Fruit fly (Drosophila melanogaster) whole organism, prepupa: ENCODE measurements around the gene CG3566.

ENCODE experiments used
- CG11294 ChIP-seq: fragments of 200-800 bp; sonication (Bioruptor generic); IDR thresholded peaks from 2 replicates; pipeline ENCODE4 v1.3.6; 2022; ENCODE audit warnings: missing biosample characterization, missing genetic modification characterization
- CG11762 ChIP-seq: fragments of 200-800 bp; sonication (Bioruptor generic); optimal IDR thresholded peaks from 3 replicates; lab custom pipeline; 2016; ENCODE audit warnings: missing biosample characterization, missing genetic modification characterization; ENCODE audit not compliant: insufficient read depth
- CG11902 ChIP-seq: fragments of 200-800 bp; sonication (Bioruptor generic); optimal IDR thresholded peaks from 3 replicates; lab custom pipeline; 2016; ENCODE audit warnings: missing biosample characterization, missing genetic modification characterization
- CG15336 ChIP-seq: fragments of 200-800 bp; sonication (Bioruptor generic); IDR thresholded peaks from 2 replicates; pipeline ENCODE4 v1.3.6; 2022; ENCODE audit warnings: missing biosample characterization, missing genetic modification characterization
- CG1621 ChIP-seq: fragments of 200-800 bp; sonication (Bioruptor generic); optimal IDR thresholded peaks from 3 replicates; lab custom pipeline; 2018; ENCODE audit warnings: missing biosample characterization, mild to moderate bottlenecking, missing genetic modification characterization
- CG16779 ChIP-seq: fragments of 200-800 bp; sonication (Bioruptor generic); optimal IDR thresholded peaks from 3 replicates; lab custom pipeline; 2017; ENCODE audit warnings: missing biosample characterization, mild to moderate bottlenecking, missing genetic modification characterization
- CG3032 ChIP-seq: fragments of 200-800 bp; optimal IDR thresholded peaks from 2 replicates; lab custom pipeline; 2019; ENCODE audit warnings: missing biosample characterization, mild to moderate bottlenecking, missing genetic modification characterization, moderate library complexity
- CG31627 ChIP-seq: fragments of 200-800 bp; sonication (Bioruptor generic); optimal IDR thresholded peaks from 3 replicates; lab custom pipeline; 2016; ENCODE audit warnings: missing biosample characterization, missing genetic modification characterization
- CG34406 ChIP-seq: fragments of 200-800 bp; sonication (Bioruptor generic); optimal IDR thresholded peaks from 3 replicates; lab custom pipeline; 2016; ENCODE audit warnings: missing biosample characterization, missing genetic modification characterization
- CG4318 ChIP-seq: fragments of 200-800 bp; sonication (Bioruptor generic); optimal IDR thresholded peaks from 3 replicates; lab custom pipeline; 2017; ENCODE audit warnings: missing biosample characterization, mild to moderate bottlenecking, missing genetic modification characterization
- CG6163 ChIP-seq: fragments of 200-800 bp; sonication (Bioruptor generic); IDR thresholded peaks from 3 replicates; pipeline ENCODE4 v1.3.6; 2022; ENCODE audit warnings: missing biosample characterization, missing genetic modification characterization
- CG6276 ChIP-seq: fragments of 200-800 bp; sonication (Bioruptor generic); optimal IDR thresholded peaks from 2 replicates; lab custom pipeline; 2017; ENCODE audit warnings: missing biosample characterization, mild to moderate bottlenecking, missing genetic modification characterization
- CG6792 ChIP-seq: fragments of 200-800 bp; sonication (Bioruptor generic); optimal IDR thresholded peaks from 3 replicates; lab custom pipeline; 2016; ENCODE audit warnings: missing biosample characterization, missing genetic modification characterization
- CG6808 ChIP-seq: fragments of 200-800 bp; sonication (Bioruptor generic); optimal IDR thresholded peaks from 3 replicates; lab custom pipeline; 2017; ENCODE audit warnings: missing biosample characterization, missing genetic modification characterization, mild to moderate bottlenecking, moderate library complexity, missing genetic modification reagents
- CG6854 ChIP-seq: fragments of 200-800 bp; sonication (Bioruptor generic); optimal IDR thresholded peaks from 2 replicates; lab custom pipeline; 2017; ENCODE audit warnings: missing biosample characterization, mild to moderate bottlenecking, missing genetic modification characterization
- CG8119 ChIP-seq: fragments of 200-800 bp; sonication (Bioruptor generic); IDR thresholded peaks from 3 replicates; pipeline ENCODE4 v1.3.6; 2022; ENCODE audit warnings: missing biosample characterization, missing genetic modification characterization
- CG8319 ChIP-seq: fragments of 200-800 bp; sonication (Bioruptor generic); optimal IDR thresholded peaks from 3 replicates; lab custom pipeline; 2016; ENCODE audit warnings: missing biosample characterization, missing genetic modification characterization
- CG9139 ChIP-seq: fragments of 200-800 bp; sonication (Bioruptor generic); optimal IDR thresholded peaks from 3 replicates; lab custom pipeline; 2017; ENCODE audit warnings: missing biosample characterization, mild to moderate bottlenecking, missing genetic modification characterization
- Ets21C ChIP-seq: fragments of 200-800 bp; sonication (Bioruptor generic); optimal IDR thresholded peaks from 3 replicates; lab custom pipeline; 2016; ENCODE audit warnings: missing biosample characterization, missing genetic modification characterization
- Ets96B ChIP-seq: fragments of 200-800 bp; optimal IDR thresholded peaks from 2 replicates; lab custom pipeline; 2019; ENCODE audit warnings: missing biosample characterization, mild to moderate bottlenecking, missing genetic modification characterization, moderate library complexity
- Hr38 ChIP-seq: sonication (Bioruptor generic); optimal IDR thresholded peaks from 2 replicates; lab custom pipeline; 2016; ENCODE audit warnings: missing biosample characterization, missing genetic modification characterization
- Hr39 ChIP-seq: fragments of 200-800 bp; sonication (Bioruptor generic); optimal IDR thresholded peaks from 2 replicates; lab custom pipeline; 2016; ENCODE audit warnings: missing biosample characterization, missing genetic modification characterization
- Hr4 ChIP-seq: fragments of 200-800 bp; sonication (Bioruptor generic); optimal IDR thresholded peaks from 3 replicates; lab custom pipeline; 2016; ENCODE audit warnings: missing biosample characterization, missing genetic modification characterization
- Lpt ChIP-seq: fragments of 200-800 bp; sonication (Bioruptor generic); optimal IDR thresholded peaks from 3 replicates; lab custom pipeline; 2016; ENCODE audit warnings: missing biosample characterization, missing genetic modification characterization
- Smox ChIP-seq: fragments of 200-800 bp; sonication (Bioruptor generic); optimal IDR thresholded peaks from 3 replicates; lab custom pipeline; 2016; ENCODE audit warnings: missing biosample characterization, missing genetic modification characterization
- Sox14 ChIP-seq: fragments of 200-800 bp; sonication (Bioruptor generic); optimal IDR thresholded peaks from 3 replicates; lab custom pipeline; 2016; ENCODE audit warnings: missing biosample characterization, missing genetic modification characterization
- Sox15 ChIP-seq: fragments of 200-800 bp; sonication (Bioruptor generic); optimal IDR thresholded peaks from 3 replicates; lab custom pipeline; 2016; ENCODE audit warnings: missing biosample characterization, missing genetic modification characterization
- achi ChIP-seq: fragments of 200-800 bp; sonication (Bioruptor generic); optimal IDR thresholded peaks from 3 replicates; lab custom pipeline; 2016; ENCODE audit warnings: missing biosample characterization, missing genetic modification characterization
- cyc ChIP-seq: fragments of 200-800 bp; sonication (Bioruptor generic); optimal IDR thresholded peaks from 3 replicates; lab custom pipeline; 2016; ENCODE audit warnings: missing biosample characterization, missing genetic modification characterization
- eg ChIP-seq: fragments of 200-800 bp; sonication (Bioruptor generic); IDR thresholded peaks from 3 replicates; pipeline ENCODE4 v1.3.6; 2022; ENCODE audit warnings: missing biosample characterization, missing genetic modification characterization
- esn ChIP-seq: fragments of 200-800 bp; sonication (Bioruptor generic); optimal IDR thresholded peaks from 2 replicates; lab custom pipeline; 2016; ENCODE audit warnings: missing biosample characterization, mild to moderate bottlenecking, missing genetic modification characterization, moderate library complexity
- fd59A ChIP-seq: fragments of 200-800 bp; sonication (Bioruptor generic); optimal IDR thresholded peaks from 2 replicates; lab custom pipeline; 2017; ENCODE audit warnings: missing biosample characterization, mild to moderate bottlenecking, missing genetic modification characterization, missing genetic modification reagents
- fd85E ChIP-seq: fragments of 200-800 bp; sonication (Bioruptor generic); optimal IDR thresholded peaks from 3 replicates; lab custom pipeline; 2016; ENCODE audit warnings: missing biosample characterization, missing genetic modification characterization
- fkh ChIP-seq: fragments of 200-800 bp; sonication (Bioruptor generic); optimal IDR thresholded peaks from 3 replicates; lab custom pipeline; 2017; ENCODE audit warnings: missing biosample characterization, mild to moderate bottlenecking, missing genetic modification characterization, moderate library complexity
- lz ChIP-seq: fragments of 200-800 bp; sonication (Bioruptor generic); optimal IDR thresholded peaks from 3 replicates; lab custom pipeline; 2016; ENCODE audit warnings: missing biosample characterization, missing genetic modification characterization
- pdm3 ChIP-seq: fragments of 200-800 bp; sonication (Bioruptor generic); optimal IDR thresholded peaks from 3 replicates; lab custom pipeline; 2016; ENCODE audit warnings: missing biosample characterization, missing genetic modification characterization
- ss ChIP-seq, 2 experiments: fragments of 200-800 bp; sonication (Bioruptor generic); optimal IDR thresholded peaks; 2 replicates in 1 of 2; 3 replicates in 1 of 2; lab custom pipeline; 2017 to 2018; ENCODE audit warnings: mild to moderate bottlenecking in 2 of 2, missing biosample characterization in 2 of 2, missing genetic modification characterization in 2 of 2, moderate library complexity in 1 of 2
- topi ChIP-seq: fragments of 200-800 bp; sonication (Bioruptor generic); optimal IDR thresholded peaks from 3 replicates; lab custom pipeline; 2016; ENCODE audit warnings: missing biosample characterization, missing genetic modification characterization

The CG3566 gene

DNA sequence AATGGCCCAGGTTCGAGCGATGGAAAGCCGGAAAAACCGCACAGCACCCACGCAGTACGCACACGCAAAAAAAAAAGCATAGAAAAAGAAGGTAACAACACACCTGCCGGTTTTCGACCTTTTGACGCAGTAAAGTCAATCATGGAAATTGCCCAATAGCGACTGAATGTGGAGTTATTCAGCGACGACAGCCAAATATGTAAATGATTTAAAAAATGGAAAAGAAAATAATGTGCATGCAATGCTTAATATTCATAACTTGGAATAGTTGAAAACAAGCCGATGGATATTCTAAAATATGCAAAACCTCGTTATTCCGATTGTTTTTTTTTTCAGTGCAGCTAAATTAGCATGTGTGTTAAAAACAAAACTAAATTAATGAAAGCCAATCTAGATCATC lies 26.7 kb upstream of the CG3566 start (continued):
- TF ChIP-seq CG16779 (no peak), Hr39 (GFP tag; lab: Kevin White, UChicago) (no peak), CG11762 (GFP tag; lab: Kevin White, UChicago) (no peak), CG11902 (no peak), CG1621 (tag; lab: Kevin White, UChicago) (no peak), CG6854 (GFP tag; lab: Kevin White, UChicago) (no peak), ss (GFP tag; optimal IDR thresholded peaks at IDR 0.05; lab: Kevin White, UChicago) (no peak), CG15336 (GFP tag; lab: Robert Waterston, UW) (0 out of 2 replicates have a peak, but pooled peaks have one; percentile 20), CG4318 (GFP tag; lab: Kevin White, UChicago) (no peak), fd59A (GFP tag; lab: Kevin White, UChicago) (no peak)

DNA sequence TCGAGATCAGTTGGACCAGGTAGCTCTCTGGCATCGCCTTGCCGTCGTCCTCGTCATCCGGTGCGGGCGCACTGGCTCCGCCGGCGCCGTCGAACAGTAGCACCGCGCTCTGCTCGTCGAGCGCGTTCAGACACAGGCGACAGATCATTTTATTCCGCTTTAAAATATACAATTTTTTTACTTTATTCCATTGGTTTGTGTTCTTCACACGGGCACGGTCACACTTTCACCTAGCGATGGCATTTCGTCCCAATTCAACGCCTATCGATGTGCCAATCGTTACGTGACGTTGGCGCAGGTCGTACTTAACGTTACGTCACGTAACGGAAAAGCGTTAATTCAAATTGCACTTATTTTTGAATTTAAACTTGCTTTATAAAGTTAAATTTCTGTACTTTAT lies 24.5 kb upstream of the CG3566 start, which contains the start of gene CG12219:
CG12219 (minus strand) TSS at position 234 of the 400 bp plus-strand sequence.
- no peak for TF ChIP-seq pdm3 (GFP tag; lab: Kevin White, UChicago)
- no peak for TF ChIP-seq CG3032 (tag; lab: Kevin White, UChicago)
- no peak for TF ChIP-seq fd85E (GFP tag; lab: Kevin White, UChicago)
- no peak for TF ChIP-seq Ets96B
- TF ChIP-seq CG6792 (GFP tag; lab: Kevin White, UChicago) = no peak
- no peak for TF ChIP-seq CG6854 (GFP tag; lab: Kevin White, UChicago)
- no peak for TF ChIP-seq CG6276
- no peak for TF ChIP-seq achi (GFP tag; lab: Kevin White, UChicago)
- TF ChIP-seq CG34406 (GFP tag; lab: Kevin White, UChicago) = no peak
- no peak for TF ChIP-seq Lpt (GFP tag; lab: Kevin White, UChicago)
- no peak for TF ChIP-seq fd59A (GFP tag; lab: Kevin White, UChicago)
- no peak for TF ChIP-seq CG6163 (GFP tag; lab: Robert Waterston, UW)
- TF ChIP-seq CG8119 = no peak
- no peak for TF ChIP-seq CG9139
- TF ChIP-seq esn (GFP tag; lab: Kevin White, UChicago) = no peak
- no peak for TF ChIP-seq CG11762 (GFP tag; lab: Kevin White, UChicago)
- TF ChIP-seq CG6808 (GFP tag; lab: Kevin White, UChicago) = no peak

DNA sequence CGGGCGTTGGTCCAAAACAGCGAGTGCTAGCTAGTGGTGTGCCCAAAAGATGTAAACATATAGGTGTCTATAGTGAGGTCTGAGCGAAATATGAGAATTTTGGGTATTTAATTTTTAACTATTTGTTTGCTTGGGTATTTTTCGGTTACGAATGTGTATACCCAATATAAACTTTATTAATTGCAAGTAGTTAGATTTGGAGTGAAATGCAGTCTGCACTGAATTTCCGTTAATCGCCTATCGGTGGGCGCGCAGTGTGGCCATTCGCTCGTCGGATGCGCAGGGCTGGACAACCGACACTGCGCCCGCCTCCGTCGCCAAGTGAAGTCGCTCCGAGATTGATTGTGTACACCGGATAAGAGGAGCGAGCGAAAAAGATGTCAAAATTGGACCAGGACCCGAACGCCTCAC lies 18.6 kb upstream of the CG3566 start, which contains the start of the genes CG15891 and CG3815:
CG15891 (minus strand) TSS at position 217 of the 411 bp plus-strand sequence.
CG3815 (plus strand) TSS at position 261 of the 411 bp plus-strand sequence.
- TF ChIP-seq CG6792 (GFP tag; lab: Kevin White, UChicago) = peak; percentile 17
- TF ChIP-seq CG8119 = 0 out of 3 replicates have a peak, but pooled peaks have one; percentile 33
- no peak for TF ChIP-seq CG6276
- TF ChIP-seq Hr38 (GFP tag; lab: Kevin White, UChicago) = no peak
- TF ChIP-seq fd59A (GFP tag; lab: Kevin White, UChicago) = no peak
- peak; percentile 60 for TF ChIP-seq esn (GFP tag; lab: Kevin White, UChicago)
- peak; percentile 53 for TF ChIP-seq lz (GFP tag; lab: Kevin White, UChicago)
- no peak for TF ChIP-seq fkh (GFP tag; lab: Kevin White, UChicago)
- no peak for TF ChIP-seq CG34406 (GFP tag; lab: Kevin White, UChicago)
- peak; percentile 55 for TF ChIP-seq topi
- TF ChIP-seq CG9139 = no peak
- TF ChIP-seq CG16779 = no peak
- TF ChIP-seq CG6163 (GFP tag; lab: Robert Waterston, UW) = 0 out of 3 replicates have a peak, but pooled peaks have one; percentile 52
- TF ChIP-seq eg = peak; percentile 58; the same call in 1 of the 3 replicates
- TF ChIP-seq Hr39 (GFP tag; lab: Kevin White, UChicago) = peak; percentile 56
- no peak for TF ChIP-seq Ets21C (GFP tag; lab: Kevin White, UChicago)
- no peak for TF ChIP-seq pdm3 (GFP tag; lab: Kevin White, UChicago)
- peak; percentile 14; the same call in 1 of the 2 replicates for TF ChIP-seq CG11294
- TF ChIP-seq Smox (GFP tag; lab: Kevin White, UChicago) = no peak
- peak; percentile 70 for TF ChIP-seq Sox14
- TF ChIP-seq CG8319 (GFP tag; lab: Kevin White, UChicago) = no peak
- TF ChIP-seq CG3032 (tag; lab: Kevin White, UChicago) = peak; percentile 59
- TF ChIP-seq CG15336 (GFP tag; lab: Robert Waterston, UW) = peak; percentile 27; the same call in 1 of the 2 replicates
- no peak for TF ChIP-seq Hr4 (GFP tag; lab: Kevin White, UChicago)
- TF ChIP-seq CG1621 (tag; lab: Kevin White, UChicago) = peak; percentile 66
- no peak for TF ChIP-seq CG4318 (GFP tag; lab: Kevin White, UChicago)
- peak; percentile 59 for TF ChIP-seq CG31627 (GFP tag; lab: Kevin White, UChicago)
- peak; percentile 50 for TF ChIP-seq cyc (GFP tag; lab: Kevin White, UChicago)
- peak; percentile 39 for TF ChIP-seq Sox15 (GFP tag; lab: Kevin White, UChicago)
- peak; percentile 35 for TF ChIP-seq Ets96B
